Fruit fly (Drosophila melanogaster) whole organism, pupa: ENCODE data around the gene Prosbeta7.

Source experiments
- CG17806 ChIP-seq: fragments of 200-800 bp; sonication (Bioruptor generic); optimal IDR thresholded peaks from 2 replicates; lab custom pipeline; 2018; ENCODE audit warnings: missing biosample characterization, mild to moderate bottlenecking, missing genetic modification characterization, moderate library complexity
- CG32121 ChIP-seq: fragments of 200-800 bp; sonication (Bioruptor generic); IDR thresholded peaks from 2 replicates; pipeline ENCODE4 v1.3.6; 2022; ENCODE audit warnings: missing biosample characterization, missing genetic modification characterization
- CG4496 ChIP-seq: fragments of 200-800 bp; sonication (Bioruptor generic); IDR thresholded peaks from 3 replicates; pipeline ENCODE4 v1.3.6; 2022; ENCODE audit warnings: missing biosample characterization, missing genetic modification characterization
- CG8301 ChIP-seq: fragments of 200-800 bp; sonication (Bioruptor generic); optimal IDR thresholded peaks from 2 replicates; lab custom pipeline; 2018; ENCODE audit warnings: missing biosample characterization, mild to moderate bottlenecking, missing genetic modification characterization
- CG9948 ChIP-seq: fragments of 200-800 bp; sonication (Bioruptor generic); optimal IDR thresholded peaks from 2 replicates; lab custom pipeline; 2018; ENCODE audit warnings: missing biosample characterization, mild to moderate bottlenecking, missing genetic modification characterization, moderate library complexity
- D1 ChIP-seq: fragments of 200-800 bp; sonication (Bioruptor generic); optimal IDR thresholded peaks from 2 replicates; lab custom pipeline; 2018; ENCODE audit warnings: missing biosample characterization, mild to moderate bottlenecking, missing genetic modification characterization, moderate library complexity
- EcR ChIP-seq: fragments of 200-800 bp; sonication (Bioruptor generic); optimal IDR thresholded peaks from 3 replicates; lab custom pipeline; 2019; ENCODE audit warnings: missing biosample characterization, missing genetic modification characterization, mild to moderate bottlenecking, moderate library complexity, missing genetic modification reagents
- Ets98B ChIP-seq: fragments of 200-800 bp; sonication (Bioruptor generic); IDR thresholded peaks from 2 replicates; pipeline ENCODE4 v1.3.6; 2022; ENCODE audit warnings: missing biosample characterization, missing genetic modification characterization
- Pif1A ChIP-seq: fragments of 200-800 bp; sonication (Bioruptor generic); optimal IDR thresholded peaks from 3 replicates; lab custom pipeline; 2016; ENCODE audit warnings: missing biosample characterization, missing genetic modification characterization
- Snoo ChIP-seq: fragments of 200-800 bp; sonication (Bioruptor generic); optimal IDR thresholded peaks from 3 replicates; lab custom pipeline; 2017; ENCODE audit warnings: missing biosample characterization, mild to moderate bottlenecking, missing genetic modification characterization, inconsistent platforms
- gl ChIP-seq: fragments of 200-800 bp; sonication (Bioruptor generic); optimal IDR thresholded peaks from 2 replicates; lab custom pipeline; 2018; ENCODE audit warnings: missing biosample characterization, mild to moderate bottlenecking, missing genetic modification characterization
- rn ChIP-seq: fragments of 200-800 bp; sonication (Bioruptor generic); IDR thresholded peaks from 2 replicates; pipeline ENCODE4 v1.3.6; 2022; ENCODE audit warnings: missing biosample characterization, missing genetic modification characterization

dm6 chr3R:5357935-5358414 lies at the start of gene Prosbeta7:
- TF ChIP-seq Snoo (tag; lab: Kevin White, UChicago) (no peak), rn (GFP tag; lab: Robert Waterston, UW) (no peak), CG4496 (GFP tag; lab: Robert Waterston, UW) (no peak), EcR (no peak), CG32121 (GFP tag; lab: Robert Waterston, UW) (no peak), D1 (tag; lab: Kevin White, UChicago) (no peak), CG9948 (tag; lab: Kevin White, UChicago) (no peak), CG17806 (tag; lab: Kevin White, UChicago) (no peak), Ets98B (no peak), gl (no peak), Pif1A (GFP tag; lab: Kevin White, UChicago) (no peak), CG8301 (tag; lab: Kevin White, UChicago) (no peak)
